In the genomic region with DNA sequence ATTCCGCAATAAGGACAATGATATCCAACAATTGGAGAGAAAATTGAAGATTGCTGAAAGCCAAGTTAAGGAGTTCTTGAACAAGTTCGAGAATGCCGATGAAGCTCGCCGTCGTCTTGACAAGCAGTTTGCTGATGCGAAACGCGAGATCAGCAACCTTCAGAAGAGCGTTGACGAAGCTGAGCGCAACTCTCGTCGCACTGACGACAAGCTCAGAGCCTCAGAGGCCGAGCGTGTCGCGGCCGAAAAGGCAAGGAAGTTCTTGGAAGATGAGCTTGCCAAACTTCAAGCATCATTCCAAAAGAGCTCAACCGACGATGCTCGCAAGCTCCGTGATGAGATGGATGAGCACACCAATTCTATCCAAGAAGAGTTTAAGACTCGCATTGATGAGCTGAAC, we compare ENCODE assay signal across 2 worm cellular contexts.
TF ChIP-seq lines count a peak whose summit lies in the region.

No protein-coding gene starts in this region.

TF ChIP-seq in whole organism, L4 larva, 104 proteins besides CTCF, POLR2A, EP300 and RAD21:
- TF ChIP-seq cey-2 (tag; optimal IDR thresholded peaks at IDR 0.05; lab: Kevin White, UChicago; ENCODE audit: borderline replicate concordance, insufficient read depth): no peak
- TF ChIP-seq F10B5.3 (tag; optimal IDR thresholded peaks at IDR 0.05; lab: Kevin White, UChicago): no peak
- TF ChIP-seq snpc-4 (tag; optimal IDR thresholded peaks at IDR 0.05; lab: Kevin White, UChicago): no peak
- TF ChIP-seq set-16 (GFP tag; IDR thresholded peaks at IDR 0.05; lab: Robert Waterston, UW): peak; percentile 68
- TF ChIP-seq ceh-82 (tag; optimal IDR thresholded peaks at IDR 0.05; lab: Kevin White, UChicago): no peak
- no peak for TF ChIP-seq daf-8 (GFP tag; IDR thresholded peaks at IDR 0.05; lab: Robert Waterston, UW)
- no peak for TF ChIP-seq mxl-3 (GFP tag; optimal IDR thresholded peaks at IDR 0.05; lab: Kevin White, UChicago)
- no peak for TF ChIP-seq madf-5 (GFP tag; IDR thresholded peaks at IDR 0.05; lab: Robert Waterston, UW)
- TF ChIP-seq php-3 (GFP tag; IDR thresholded peaks at IDR 0.05; lab: Robert Waterston, UW): no peak
- TF ChIP-seq T20F7.1 (GFP tag; optimal IDR thresholded peaks at IDR 0.05; lab: Kevin White, UChicago): no peak
- 0 out of 2 replicates have a peak, but pooled peaks have one; percentile 38 for TF ChIP-seq egl-43 (GFP tag; IDR thresholded peaks at IDR 0.05; lab: Robert Waterston, UW)
- no peak for TF ChIP-seq nhr-41 (GFP tag; IDR thresholded peaks at IDR 0.05; lab: Robert Waterston, UW)

TF ChIP-seq in whole organism, young adult, 124 proteins besides CTCF, POLR2A, EP300 and RAD21:
- TF ChIP-seq him-1 (tag; optimal IDR thresholded peaks at IDR 0.05; lab: Kevin White, UChicago) (no peak), zfh-2 (GFP tag; conservative IDR thresholded peaks at IDR 0.05; lab: Robert Waterston, UW) (peak; percentile 58)
TF ChIP-seq in whole organism, young adult: peak in this region for 1.
